Worm (Caenorhabditis elegans) whole organism, L2 larva: ENCODE measurements around the gene M153.5.

Experiments used
- mdl-1 ChIP-seq, 2 experiments: fragments of 150-350 bp in 1 of 2; sonication (generic microtip) in 1 of 2; optimal IDR thresholded peaks; 2 replicates each; lab custom pipeline; 2017; ENCODE audit warnings: missing biosample characterization in 2 of 2, missing genetic modification characterization in 2 of 2
- snpc-4 ChIP-seq: fragments of 150-350 bp; optimal IDR thresholded peaks from 2 replicates; lab custom pipeline; 2014; ENCODE audit warnings: missing biosample characterization, missing genetic modification characterization

DNA sequence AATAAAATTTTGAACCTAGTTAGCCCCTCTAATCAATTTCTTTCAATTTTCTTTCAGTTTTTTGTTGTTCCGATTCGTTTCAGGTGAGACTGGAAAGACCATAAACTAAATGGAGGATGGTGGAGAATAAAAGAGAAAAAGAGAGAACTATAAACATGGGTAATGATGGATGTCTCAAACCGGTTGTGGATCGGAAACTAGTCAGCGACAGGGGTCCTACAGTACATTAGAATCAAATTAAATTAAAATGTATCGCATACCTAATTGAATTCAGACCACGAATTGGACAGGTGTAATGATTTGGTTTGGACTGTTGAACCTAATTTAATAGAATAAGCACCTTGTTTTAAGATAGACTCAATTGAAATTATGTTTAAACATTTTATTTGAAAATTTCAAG, 20.3 kb downstream of the M153.5 start:
- TF ChIP-seq snpc-4 (tag; lab: Kevin White, UChicago) (no peak), mdl-1 (tag; optimal IDR thresholded peaks at IDR 0.05; lab: Kevin White, UChicago) (no peak)
